Fruit fly (Drosophila melanogaster): ENCODE results near the gene CG17207.
A peak's percentile ranks its signal among the peaks of the same experiment; 100 is the strongest.

CG17207 gene

DNA sequence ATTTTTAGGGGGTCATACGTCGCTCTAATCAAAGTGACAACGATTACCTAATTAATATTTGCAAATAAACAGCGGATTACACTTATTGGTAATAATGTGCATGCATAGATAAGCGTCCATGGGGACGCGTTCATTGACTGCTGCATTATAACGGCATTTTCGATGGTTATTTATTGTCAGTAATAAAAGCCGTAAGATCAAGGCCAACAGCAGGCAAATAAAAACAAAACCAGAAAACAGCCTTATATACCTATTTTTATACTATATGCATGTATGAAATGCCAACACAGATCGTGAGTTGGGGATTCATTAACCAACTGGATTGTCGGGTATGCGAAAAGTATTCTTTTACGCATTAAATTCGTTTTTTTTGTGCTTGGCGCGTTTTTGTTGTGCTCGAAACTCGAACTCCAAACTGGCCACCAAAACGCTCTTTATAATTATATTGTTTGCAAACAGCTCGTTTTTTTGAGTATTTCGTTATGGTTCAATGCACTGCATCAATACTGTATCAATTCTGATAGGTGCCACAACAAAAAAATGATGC lies 11.8 kb upstream of the CG17207 start:
- peak; percentile 91 for TF ChIP-seq EcR (GFP tag; optimal IDR thresholded peaks at IDR 0.05)
- no peak for TF ChIP-seq CG12605 (GFP tag; IDR thresholded peaks at IDR 0.05)

DNA sequence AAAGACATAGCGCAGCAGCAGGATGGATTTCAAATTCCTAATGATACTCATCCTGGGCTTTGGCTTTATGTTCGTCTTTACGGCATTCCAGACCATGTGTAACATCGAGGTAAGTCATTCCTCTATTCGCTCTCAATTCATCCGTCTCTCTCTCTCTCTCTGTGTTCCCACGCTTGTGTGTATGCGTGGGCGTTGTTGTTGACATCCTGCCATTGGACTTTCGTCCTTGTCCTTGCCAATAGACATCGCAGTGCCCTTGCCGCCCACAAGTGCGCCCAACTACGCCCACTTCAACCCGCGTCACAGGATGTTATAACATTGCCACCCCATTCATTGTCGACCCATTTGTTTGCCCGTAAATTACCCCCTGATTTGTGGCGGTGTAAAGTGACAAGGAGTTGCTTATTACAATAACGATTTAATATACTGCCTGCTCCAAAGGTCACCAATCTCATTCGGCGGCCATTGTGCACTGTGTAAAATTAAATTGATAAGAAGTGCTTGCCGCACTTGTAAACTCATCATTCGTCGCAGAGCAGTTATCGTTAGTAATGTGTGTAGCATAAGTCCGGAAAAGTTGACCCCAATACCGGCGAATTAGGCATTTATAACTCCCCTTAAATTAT lies 10.8 kb upstream of the CG17207 start:
- TF ChIP-seq CG34367 (tag; optimal IDR thresholded peaks at IDR 0.05) (no peak), EcR (GFP tag; optimal IDR thresholded peaks at IDR 0.05) (peak; percentile 34), CG8159 (tag; optimal IDR thresholded peaks at IDR 0.05) (peak; percentile 18), CG17806 (tag; optimal IDR thresholded peaks at IDR 0.05) (no peak), fd96Ca (GFP tag; IDR thresholded peaks at IDR 0.05) (peak; percentile 24; the same call in 1 of the 3 replicates), Pif1A (GFP tag; optimal IDR thresholded peaks at IDR 0.05) (peak; percentile 5), CG14655 (GFP tag; optimal IDR thresholded peaks at IDR 0.05) (no peak), CG8301 (tag; optimal IDR thresholded peaks at IDR 0.05) (no peak), CG32121 (GFP tag; IDR thresholded peaks at IDR 0.05) (peak; percentile 43), CG13204 (GFP tag; optimal IDR thresholded peaks at IDR 0.05) (peak; percentile 52), gl (tag; optimal IDR thresholded peaks at IDR 0.05) (peak; percentile 51), Snoo (tag; optimal IDR thresholded peaks at IDR 0.05) (no peak), CG4496 (GFP tag; IDR thresholded peaks at IDR 0.05) (no peak; the same call in 2 of the 3 replicates), CG9948 (tag; optimal IDR thresholded peaks at IDR 0.05) (peak; percentile 5), CG15710 (tag; optimal IDR thresholded peaks at IDR 0.05) (no peak), rn (GFP tag; IDR thresholded peaks at IDR 0.05) (no peak), Ets98B (GFP tag; IDR thresholded peaks at IDR 0.05) (no peak), CG10348 (GFP tag; IDR thresholded peaks at IDR 0.05) (no peak), D1 (tag; optimal IDR thresholded peaks at IDR 0.05) (no peak), Pif1B (GFP tag; optimal IDR thresholded peaks at IDR 0.05) (no peak), CG12605 (GFP tag; IDR thresholded peaks at IDR 0.05) (no peak)

DNA sequence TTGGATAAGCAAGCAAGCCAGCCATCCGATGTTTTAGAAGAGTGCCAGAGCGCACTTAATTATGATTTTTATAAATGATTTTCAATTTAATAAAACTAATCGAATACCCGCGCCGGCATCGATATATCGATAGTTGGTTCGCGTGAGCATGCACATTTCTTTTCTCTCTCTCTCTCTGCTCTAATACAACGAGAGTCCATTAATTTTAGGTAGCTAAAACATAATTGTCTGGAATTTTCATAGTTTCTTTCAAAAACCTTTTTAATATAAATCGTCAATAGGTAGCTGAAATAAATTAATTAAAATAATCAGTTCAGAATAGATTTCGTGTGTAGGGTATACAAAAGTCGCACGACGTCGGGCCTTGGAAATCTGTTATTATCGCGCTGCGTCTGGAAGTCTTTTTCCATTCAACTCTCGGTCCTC lies 10.0 kb upstream of the CG17207 start, which contains the start of gene CG18549:
Gene CG18549, plus strand, starts transcription at position 408 of the 426 bp plus-strand sequence.
- TF ChIP-seq CG12605 (GFP tag; IDR thresholded peaks at IDR 0.05) (peak; percentile 100), fd96Ca (GFP tag; IDR thresholded peaks at IDR 0.05) (peak; percentile 100), CG8301 (tag; optimal IDR thresholded peaks at IDR 0.05) (peak; percentile 100), CG32121 (GFP tag; IDR thresholded peaks at IDR 0.05) (peak; percentile 100), CG34367 (tag; optimal IDR thresholded peaks at IDR 0.05) (peak; percentile 100), CG14655 (GFP tag; optimal IDR thresholded peaks at IDR 0.05) (peak; percentile 100), EcR (GFP tag; optimal IDR thresholded peaks at IDR 0.05) (peak; percentile 91), CG4496 (GFP tag; IDR thresholded peaks at IDR 0.05) (peak; percentile 100), CG15710 (tag; optimal IDR thresholded peaks at IDR 0.05) (peak; percentile 100), CG13204 (GFP tag; optimal IDR thresholded peaks at IDR 0.05) (peak; percentile 99), CG8159 (tag; optimal IDR thresholded peaks at IDR 0.05) (peak; percentile 100), gl (tag; optimal IDR thresholded peaks at IDR 0.05) (peak; percentile 99), CG10348 (GFP tag; IDR thresholded peaks at IDR 0.05) (peak; percentile 99), Ets98B (GFP tag; IDR thresholded peaks at IDR 0.05) (peak; percentile 100), Snoo (tag; optimal IDR thresholded peaks at IDR 0.05) (peak; percentile 100), D1 (tag; optimal IDR thresholded peaks at IDR 0.05) (peak; percentile 100), Pif1A (GFP tag; optimal IDR thresholded peaks at IDR 0.05) (peak; percentile 100), rn (GFP tag; IDR thresholded peaks at IDR 0.05) (peak; percentile 100), CG17806 (tag; optimal IDR thresholded peaks at IDR 0.05) (peak; percentile 100), CG9948 (tag; optimal IDR thresholded peaks at IDR 0.05) (peak; percentile 100), Pif1B (GFP tag; optimal IDR thresholded peaks at IDR 0.05) (peak; percentile 100)

DNA sequence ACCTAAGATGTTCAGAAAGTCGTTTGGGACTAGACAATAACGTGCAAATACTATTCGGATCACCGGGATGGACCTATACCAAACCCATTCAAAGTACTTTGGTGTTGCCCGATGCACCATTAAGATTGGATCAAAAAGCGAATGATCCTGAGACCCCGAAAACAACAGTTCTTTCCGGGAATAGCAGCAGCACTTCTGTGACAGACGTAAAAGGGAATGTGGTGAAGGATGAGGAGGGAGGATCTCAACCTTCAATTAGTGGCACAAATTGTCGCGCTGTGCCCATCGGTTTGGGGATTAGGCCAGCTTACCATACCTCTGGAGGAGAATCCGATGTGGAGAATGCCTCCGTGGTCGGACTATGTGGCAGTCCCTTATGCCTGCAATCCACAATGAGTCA lies 9.4 kb upstream of the CG17207 start:
- no peak for TF ChIP-seq EcR (GFP tag; optimal IDR thresholded peaks at IDR 0.05)
- no peak for TF ChIP-seq D1 (tag; optimal IDR thresholded peaks at IDR 0.05)
- no peak for TF ChIP-seq Ets98B (GFP tag; IDR thresholded peaks at IDR 0.05)
- TF ChIP-seq gl (tag; optimal IDR thresholded peaks at IDR 0.05) = no peak
- TF ChIP-seq rn (GFP tag; IDR thresholded peaks at IDR 0.05) = no peak
- no peak for TF ChIP-seq CG12605 (GFP tag; IDR thresholded peaks at IDR 0.05)
- no peak for TF ChIP-seq CG32121 (GFP tag; IDR thresholded peaks at IDR 0.05)
- no peak for TF ChIP-seq Pif1A (GFP tag; optimal IDR thresholded peaks at IDR 0.05)
- TF ChIP-seq CG9948 (tag; optimal IDR thresholded peaks at IDR 0.05) = no peak
- TF ChIP-seq CG8301 (tag; optimal IDR thresholded peaks at IDR 0.05) = no peak

DNA sequence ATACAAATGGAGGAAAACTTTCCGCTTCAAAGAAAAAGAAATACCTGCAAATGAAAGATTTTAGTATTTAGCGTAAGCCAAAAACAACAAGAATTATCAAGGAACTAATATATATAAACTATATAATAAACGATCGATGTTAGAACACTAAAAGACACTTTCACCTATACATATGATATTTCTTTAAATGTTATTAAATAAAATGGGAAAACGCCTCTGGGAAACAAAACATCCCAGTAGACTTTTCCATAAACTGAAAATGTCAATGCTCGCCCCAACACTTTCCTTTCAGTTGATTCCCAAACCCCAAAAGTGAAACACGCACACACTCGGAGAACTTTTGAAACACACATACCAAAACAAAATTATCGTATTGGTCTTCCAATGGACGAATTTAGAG lies 8.4 kb upstream of the CG17207 start, which contains the start of gene vrs:
Gene vrs, plus strand, starts transcription at position 301 of the 400 bp plus-strand sequence.
- TF ChIP-seq CG4496 (GFP tag; IDR thresholded peaks at IDR 0.05) = no peak
- no peak for TF ChIP-seq D1 (tag; optimal IDR thresholded peaks at IDR 0.05)
- no peak for TF ChIP-seq CG10348 (GFP tag; IDR thresholded peaks at IDR 0.05)
- no peak for TF ChIP-seq CG34367 (tag; optimal IDR thresholded peaks at IDR 0.05)
- no peak for TF ChIP-seq Pif1A (GFP tag; optimal IDR thresholded peaks at IDR 0.05)
- no peak for TF ChIP-seq CG15710 (tag; optimal IDR thresholded peaks at IDR 0.05)
- no peak for TF ChIP-seq CG8301 (tag; optimal IDR thresholded peaks at IDR 0.05)
- no peak for TF ChIP-seq CG9948 (tag; optimal IDR thresholded peaks at IDR 0.05)
- no peak for TF ChIP-seq CG17806 (tag; optimal IDR thresholded peaks at IDR 0.05)
- no peak for TF ChIP-seq Ets98B (GFP tag; IDR thresholded peaks at IDR 0.05)
- TF ChIP-seq CG14655 (GFP tag; optimal IDR thresholded peaks at IDR 0.05) = no peak
- no peak for TF ChIP-seq CG32121 (GFP tag; IDR thresholded peaks at IDR 0.05)
- no peak for TF ChIP-seq Snoo (tag; optimal IDR thresholded peaks at IDR 0.05)
- no peak for TF ChIP-seq CG8159 (tag; optimal IDR thresholded peaks at IDR 0.05)
- no peak for TF ChIP-seq gl (tag; optimal IDR thresholded peaks at IDR 0.05)
- TF ChIP-seq CG12605 (GFP tag; IDR thresholded peaks at IDR 0.05) = no peak
- TF ChIP-seq fd96Ca (GFP tag; IDR thresholded peaks at IDR 0.05) = no peak
- no peak for TF ChIP-seq rn (GFP tag; IDR thresholded peaks at IDR 0.05)
- no peak for TF ChIP-seq EcR (GFP tag; optimal IDR thresholded peaks at IDR 0.05)
- TF ChIP-seq CG13204 (GFP tag; optimal IDR thresholded peaks at IDR 0.05) = no peak
